Worm (Caenorhabditis elegans) whole organism, L4 larva: Measurements from ENCODE around the gene srh-300.

Experiments
- aly-2 ChIP-seq: sonication (generic microtip); optimal IDR thresholded peaks from 2 replicates; lab custom pipeline; 2018; ENCODE audit warnings: missing biosample characterization, missing genetic modification characterization
- ces-1 ChIP-seq: fragments of 150-350 bp; sonication (generic microtip); optimal IDR thresholded peaks from 4 replicates; lab custom pipeline; 2014; ENCODE audit warnings: missing biosample characterization, missing genetic modification reagents, missing genetic modification characterization
- nhr-25 ChIP-seq: sonication (generic microtip); optimal IDR thresholded peaks from 2 replicates; lab custom pipeline; 2017; ENCODE audit warnings: missing genetic modification characterization, mild to moderate bottlenecking, missing compliant biosample characterization, antibody characterized with exemption, moderate library complexity, borderline replicate concordance; ENCODE audit not compliant: insufficient read depth
- nhr-48 ChIP-seq: sonication (generic microtip); optimal IDR thresholded peaks from 2 replicates; lab custom pipeline; 2016; ENCODE audit warnings: mild to moderate bottlenecking, missing genetic modification characterization, missing compliant biosample characterization
- skn-1 ChIP-seq: fragments of 150-350 bp; optimal IDR thresholded peaks from 2 replicates; lab custom pipeline; 2014; ENCODE audit warnings: missing biosample characterization, missing genetic modification characterization

DNA sequence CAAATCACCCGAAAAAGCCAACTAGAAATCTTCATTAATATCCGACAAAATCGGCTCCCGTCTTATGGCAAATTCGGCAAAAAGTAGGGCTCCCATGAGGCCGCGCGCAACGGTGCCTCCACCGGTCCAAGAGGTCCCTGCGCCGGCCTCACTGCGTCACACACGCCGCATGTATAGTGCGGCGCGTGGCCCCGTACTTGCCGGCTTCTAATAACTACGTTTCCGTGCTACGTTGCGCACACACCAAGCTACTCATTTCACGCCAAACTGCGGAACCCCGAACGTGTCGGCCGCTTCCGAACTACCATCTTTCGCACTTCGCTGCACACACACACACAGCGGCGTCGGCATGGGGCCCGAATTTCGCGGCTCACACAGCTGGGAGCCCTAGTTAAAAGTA lies 2.2 kb upstream of the srh-300 start:
- TF ChIP-seq ces-1 (no peak), aly-2 (tag; lab: Kevin White, UChicago) (no peak), nhr-25 (no peak), nhr-48 (tag; lab: Kevin White, UChicago) (no peak), skn-1 (no peak)
